Worm (Caenorhabditis elegans) whole organism, mixed stage, embryonic: Measurements from ENCODE around the gene clec-122.

Source experiments
- M03D4.4 ChIP-seq: sonication (generic microtip); optimal IDR thresholded peaks from 2 replicates; lab custom pipeline; 2017; ENCODE audit warnings: mild to moderate bottlenecking, missing genetic modification characterization, missing compliant biosample characterization
- ceh-83 ChIP-seq: fragments of 200-800 bp; sonication (Bioruptor generic); optimal IDR thresholded peaks from 2 replicates; lab custom pipeline; 2018; ENCODE audit warnings: mild to moderate bottlenecking, missing genetic modification characterization, missing compliant biosample characterization
- lsy-2 ChIP-seq: fragments of 150-350 bp; optimal IDR thresholded peaks from 2 replicates; lab custom pipeline; 2014; ENCODE audit warnings: missing biosample characterization, missing genetic modification characterization
- nhr-28 ChIP-seq: fragments of 150-350 bp; optimal IDR thresholded peaks from 2 replicates; lab custom pipeline; 2014; ENCODE audit warnings: missing biosample characterization, missing genetic modification characterization
- nhr-76 ChIP-seq: sonication (generic microtip); optimal IDR thresholded peaks from 2 replicates; lab custom pipeline; 2017; ENCODE audit warnings: missing biosample characterization, missing genetic modification characterization
- snpc-4 ChIP-seq: fragments of 150-350 bp; optimal IDR thresholded peaks from 2 replicates; lab custom pipeline; 2014; ENCODE audit warnings: missing biosample characterization, missing genetic modification characterization
- unc-120 ChIP-seq: sonication (generic microtip); optimal IDR thresholded peaks from 2 replicates; lab custom pipeline; 2017; ENCODE audit warnings: missing genetic modification characterization, missing compliant biosample characterization; ENCODE audit not compliant: poor library complexity, severe bottlenecking
- zip-8 ChIP-seq: fragments of 150-350 bp; optimal IDR thresholded peaks from 2 replicates; lab custom pipeline; 2014; ENCODE audit warnings: missing biosample characterization, missing genetic modification characterization

ce11 chrII:3071012-3071749, 34.7 kb upstream of the clec-122 start, which contains the start of gene Y25C1A.7:
- TF ChIP-seq M03D4.4 (tag; lab: Kevin White, UChicago) (no peak), nhr-28 (tag; lab: Kevin White, UChicago) (no peak), nhr-76 (no peak), ceh-83 (no peak), unc-120 (tag; lab: Kevin White, UChicago) (no peak), snpc-4 (no peak), zip-8 (no peak), lsy-2 (tag; lab: Kevin White, UChicago) (no peak)
